Worm (Caenorhabditis elegans) whole organism, early embryonic: ENCODE results near the gene spr-3.

Experiments used
- B0310.2 ChIP-seq: sonication (generic microtip); optimal IDR thresholded peaks from 2 replicates; lab custom pipeline; 2016; ENCODE audit warnings: mild to moderate bottlenecking, missing genetic modification characterization, missing compliant biosample characterization
- F13C5.2 ChIP-seq: sonication (generic microtip); optimal IDR thresholded peaks from 2 replicates; lab custom pipeline; 2017; ENCODE audit warnings: mild to moderate bottlenecking, missing genetic modification characterization, inconsistent platforms, missing compliant biosample characterization
- aly-1 ChIP-seq: sonication (generic microtip); optimal IDR thresholded peaks from 2 replicates; lab custom pipeline; 2016; ENCODE audit warnings: missing genetic modification characterization, missing compliant biosample characterization
- ama-1 ChIP-seq: fragments of 150-350 bp; optimal IDR thresholded peaks from 2 replicates; lab custom pipeline; 2014
- ceh-13 ChIP-seq: fragments of 200-800 bp; sonication (Bioruptor generic); optimal IDR thresholded peaks from 2 replicates; lab custom pipeline; 2018; ENCODE audit warnings: mild to moderate bottlenecking, missing genetic modification characterization, missing compliant biosample characterization
- ceh-36 ChIP-seq: sonication (generic microtip); optimal IDR thresholded peaks from 2 replicates; lab custom pipeline; 2016; ENCODE audit warnings: missing genetic modification characterization, inconsistent platforms, missing compliant biosample characterization
- ets-7 ChIP-seq: sonication (generic microtip); optimal IDR thresholded peaks from 2 replicates; lab custom pipeline; 2016; ENCODE audit warnings: missing genotype, missing genetic modification characterization, missing compliant biosample characterization
- flt-1 ChIP-seq: fragments of 200-800 bp; sonication (Bioruptor generic); IDR thresholded peaks from 2 replicates; pipeline ENCODE4 v1.3.6; 2022; ENCODE audit warnings: missing genetic modification characterization, missing compliant biosample characterization
- hmbx-1 ChIP-seq: sonication (generic microtip); optimal IDR thresholded peaks from 2 replicates; lab custom pipeline; 2016; ENCODE audit warnings: mild to moderate bottlenecking, missing genetic modification characterization, missing compliant biosample characterization
- hmg-4 ChIP-seq: fragments of 200-800 bp; sonication (Bioruptor generic); optimal IDR thresholded peaks from 2 replicates; lab custom pipeline; 2018; ENCODE audit warnings: mild to moderate bottlenecking, missing genetic modification characterization, missing compliant biosample characterization
- hnd-1 ChIP-seq: sonication (generic microtip); optimal IDR thresholded peaks from 2 replicates; lab custom pipeline; 2016; ENCODE audit warnings: missing genetic modification characterization, missing compliant biosample characterization
- pes-1 ChIP-seq: fragments of 200-800 bp; sonication (Bioruptor generic); IDR thresholded peaks from 2 replicates; pipeline ENCODE4 v1.3.6; 2022; ENCODE audit warnings: missing genetic modification reagents, missing genetic modification characterization, missing compliant biosample characterization
- scrt-1 ChIP-seq: fragments of 200-800 bp; sonication (Bioruptor generic); IDR thresholded peaks from 2 replicates; pipeline ENCODE4 v1.3.6; 2022; ENCODE audit warnings: missing genetic modification characterization, missing compliant biosample characterization
- sea-1 ChIP-seq: fragments of 200-800 bp; sonication (Bioruptor generic); conservative IDR thresholded peaks from 2 replicates; pipeline ENCODE4 v1.3.6; 2022; ENCODE audit warnings: missing genetic modification characterization, missing compliant biosample characterization
- tbx-11 ChIP-seq: fragments of 200-800 bp; sonication (Bioruptor generic); IDR thresholded peaks from 2 replicates; pipeline ENCODE4 v1.3.6; 2022; ENCODE audit warnings: missing genetic modification characterization, missing compliant biosample characterization
- tbx-37 ChIP-seq: fragments of 200-800 bp; sonication (Bioruptor generic); conservative IDR thresholded peaks from 2 replicates; pipeline ENCODE4 v1.3.6; 2022; ENCODE audit warnings: missing genetic modification reagents, missing genetic modification characterization, missing compliant biosample characterization
- tra-4 ChIP-seq: sonication (generic microtip); optimal IDR thresholded peaks from 2 replicates; lab custom pipeline; 2017; ENCODE audit warnings: missing genetic modification characterization, missing compliant biosample characterization

spr-3 gene

DNA sequence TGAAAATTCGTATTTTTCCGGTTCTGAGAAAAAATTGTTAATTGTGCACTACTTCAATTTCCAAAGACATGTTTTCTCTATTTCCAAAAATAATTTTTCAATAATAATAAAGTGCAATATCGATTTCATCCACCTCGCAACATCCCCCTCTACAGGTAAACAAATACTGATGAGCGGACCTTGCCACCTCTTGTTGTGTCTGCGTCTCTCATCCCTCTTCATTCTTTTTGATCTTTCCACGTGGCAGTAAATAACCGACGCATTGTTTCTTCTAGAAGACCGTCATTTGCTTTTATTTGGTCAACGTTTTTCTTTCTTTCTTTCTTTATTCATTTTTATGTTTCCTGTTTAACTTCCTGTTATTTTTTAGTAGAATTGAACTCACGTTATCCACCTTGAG lies 10.6 kb upstream of the spr-3 start:
- no peak for TF ChIP-seq hmg-4 (GFP tag; lab: Kevin White, UChicago)
- TF ChIP-seq ceh-13 (GFP tag; lab: Kevin White, UChicago) = no peak
- no peak for TF ChIP-seq tbx-37
- no peak for TF ChIP-seq aly-1 (tag; lab: Kevin White, UChicago)
- TF ChIP-seq scrt-1 (GFP tag; lab: Robert Waterston, UW) = no peak
- no peak for TF ChIP-seq hnd-1 (tag; lab: Kevin White, UChicago)
- TF ChIP-seq tbx-11 (GFP tag; lab: Robert Waterston, UW) = no peak
- no peak for TF ChIP-seq F13C5.2 (tag; lab: Kevin White, UChicago)
- TF ChIP-seq hmbx-1 (tag; lab: Kevin White, UChicago) = no peak

DNA sequence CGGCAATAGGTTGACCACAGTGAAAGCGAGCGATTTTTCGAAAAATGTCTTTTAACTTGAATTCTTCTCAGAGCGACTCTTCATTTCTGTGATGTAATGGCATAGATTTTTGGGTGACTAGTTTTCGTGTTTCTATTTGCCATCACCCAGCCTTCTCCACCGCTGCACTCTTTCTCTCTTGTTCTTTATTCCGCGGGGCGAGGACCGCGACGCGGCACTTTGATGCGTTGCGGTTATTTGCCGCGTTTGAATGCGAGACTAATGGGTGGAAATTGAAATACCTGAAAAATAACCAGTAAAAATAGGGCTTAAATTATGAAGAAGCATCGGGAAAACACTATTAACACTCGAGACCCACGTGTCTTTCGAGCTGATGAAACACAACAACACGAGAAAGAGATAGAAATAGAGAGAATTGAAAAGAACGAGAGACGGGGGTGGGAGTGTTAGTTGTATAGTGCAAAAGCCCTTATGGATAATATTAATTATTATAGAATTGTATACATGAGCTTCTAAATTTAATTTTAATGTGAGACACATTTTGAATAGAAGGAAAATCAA lies 9.7 kb upstream of the spr-3 start, which contains the start of gene dgk-2:
TSS of gene dgk-2 (minus strand) at position 281 of the 561 bp plus-strand sequence.
- TF ChIP-seq tra-4 (tag; lab: Kevin White, UChicago) (no peak), hmg-4 (GFP tag; lab: Kevin White, UChicago) (peak; percentile 25), F13C5.2 (tag; lab: Kevin White, UChicago) (peak; percentile 49), sea-1 (GFP tag; lab: Robert Waterston, UW) (peak; percentile 51; the same call in 1 of the 2 replicates)

DNA sequence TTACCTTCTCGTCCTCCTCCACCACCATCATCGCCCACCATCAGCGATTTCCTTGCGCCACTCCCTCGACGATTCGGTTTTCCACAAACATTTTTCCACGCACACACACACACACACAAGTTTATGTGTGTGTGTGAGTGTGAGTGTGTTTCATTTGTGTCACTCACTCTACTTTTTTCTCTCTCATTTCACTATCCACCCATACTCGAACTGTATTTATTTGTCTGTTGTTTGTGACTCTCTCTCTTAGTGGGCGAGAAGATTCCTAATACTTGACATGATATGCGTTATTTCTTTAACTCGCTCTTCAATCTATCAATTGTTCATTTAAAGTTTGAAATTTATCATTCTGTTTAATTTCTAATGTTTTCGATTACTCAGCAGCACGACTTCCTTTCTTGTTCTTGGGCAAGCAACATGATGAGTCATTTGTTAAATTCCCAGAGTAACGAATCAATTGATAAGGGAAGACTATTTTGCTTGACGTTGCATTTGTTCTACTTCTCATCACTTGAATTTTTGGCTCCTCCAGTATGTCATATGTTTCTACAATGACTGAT lies 6.7 kb upstream of the spr-3 start:
- TF ChIP-seq scrt-1 (GFP tag; lab: Robert Waterston, UW) (no peak), pes-1 (GFP tag; lab: Robert Waterston, UW) (no peak), F13C5.2 (tag; lab: Kevin White, UChicago) (no peak), hmbx-1 (tag; lab: Kevin White, UChicago) (no peak), ets-7 (tag; lab: Kevin White, UChicago) (no peak), B0310.2 (tag; lab: Kevin White, UChicago) (no peak), tbx-37 (no peak), tbx-11 (GFP tag; lab: Robert Waterston, UW) (no peak), aly-1 (tag; lab: Kevin White, UChicago) (no peak), hmg-4 (GFP tag; lab: Kevin White, UChicago) (no peak), ceh-36 (no peak), hnd-1 (tag; lab: Kevin White, UChicago) (no peak), ceh-13 (GFP tag; lab: Kevin White, UChicago) (no peak), ama-1 (lab: Kevin White, UChicago) (no peak), tra-4 (tag; lab: Kevin White, UChicago) (no peak)

DNA sequence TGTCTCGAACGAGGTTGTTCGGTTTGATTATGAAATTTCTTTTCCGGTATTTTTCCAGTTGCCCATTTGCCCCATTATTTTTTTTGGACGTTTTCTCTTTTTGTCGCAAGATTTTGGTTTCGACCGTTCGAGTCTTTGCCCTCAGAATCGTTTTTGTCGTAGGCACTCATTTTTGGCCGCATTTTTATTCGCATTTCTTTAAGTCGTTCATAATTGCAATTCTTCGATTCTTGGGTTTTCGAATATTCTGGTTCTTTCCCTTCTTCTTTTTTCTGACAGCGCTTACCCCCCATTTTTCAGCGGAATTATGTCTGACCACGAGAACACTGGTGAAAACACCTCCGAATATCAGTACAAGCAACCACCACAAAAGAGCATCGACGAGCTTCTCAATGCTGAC lies 5.7 kb upstream of the spr-3 start, which contains the start of gene rhi-1:
TSS of gene rhi-1 (plus strand) at position 301 of the 400 bp plus-strand sequence.
- TF ChIP-seq scrt-1 (GFP tag; lab: Robert Waterston, UW) (no peak), ets-7 (tag; lab: Kevin White, UChicago) (no peak), tra-4 (tag; lab: Kevin White, UChicago) (no peak), flt-1 (GFP tag; lab: Robert Waterston, UW) (no peak), F13C5.2 (tag; lab: Kevin White, UChicago) (no peak), ama-1 (lab: Kevin White, UChicago) (no peak)

DNA sequence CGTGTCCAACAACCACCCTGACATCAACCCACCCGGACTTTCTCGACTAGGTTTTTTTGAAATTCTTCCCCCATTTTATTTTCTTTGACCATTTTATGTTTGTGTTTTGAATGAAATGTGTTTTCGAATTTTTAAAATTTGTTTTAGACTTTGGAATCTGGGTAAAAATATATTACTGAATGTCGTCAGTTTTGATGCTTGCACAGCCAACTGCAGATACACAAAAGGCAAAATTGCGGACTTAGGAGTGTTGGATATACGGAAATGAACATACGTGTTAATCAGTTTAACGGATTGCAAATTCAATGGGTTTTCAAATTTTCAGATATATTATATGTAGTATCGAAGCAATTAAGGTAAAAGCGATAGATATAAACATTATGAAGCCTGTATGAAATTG lies 2.9 kb downstream of the spr-3 start:
- TF ChIP-seq hmg-4 (GFP tag; lab: Kevin White, UChicago) = no peak
- TF ChIP-seq ceh-13 (GFP tag; lab: Kevin White, UChicago) = no peak
- no peak for TF ChIP-seq ets-7 (tag; lab: Kevin White, UChicago)
- no peak for TF ChIP-seq tbx-11 (GFP tag; lab: Robert Waterston, UW)
- TF ChIP-seq pes-1 (GFP tag; lab: Robert Waterston, UW) = no peak
- no peak for TF ChIP-seq aly-1 (tag; lab: Kevin White, UChicago)
- TF ChIP-seq hmbx-1 (tag; lab: Kevin White, UChicago) = no peak
- no peak for TF ChIP-seq ceh-36
- no peak for TF ChIP-seq scrt-1 (GFP tag; lab: Robert Waterston, UW)
- no peak for TF ChIP-seq sea-1 (GFP tag; lab: Robert Waterston, UW)
- no peak for TF ChIP-seq ama-1 (lab: Kevin White, UChicago)
- no peak for TF ChIP-seq B0310.2 (tag; lab: Kevin White, UChicago)

- no peak for TF ChIP-seq B0310.2 (tag; lab: Kevin White, UChicago)
- no peak for TF ChIP-seq F13C5.2 (tag; lab: Kevin White, UChicago)
- no peak for TF ChIP-seq sea-1 (GFP tag; lab: Robert Waterston, UW)
- no peak for TF ChIP-seq pes-1 (GFP tag; lab: Robert Waterston, UW)
- no peak for TF ChIP-seq scrt-1 (GFP tag; lab: Robert Waterston, UW)
- no peak for TF ChIP-seq hmbx-1 (tag; lab: Kevin White, UChicago)
- no peak for TF ChIP-seq flt-1 (GFP tag; lab: Robert Waterston, UW)
- TF ChIP-seq tbx-37 = no peak
- TF ChIP-seq ceh-36 = no peak
- no peak for TF ChIP-seq tbx-11 (GFP tag; lab: Robert Waterston, UW)
- no peak for TF ChIP-seq ceh-13 (GFP tag; lab: Kevin White, UChicago)
- TF ChIP-seq ets-7 (tag; lab: Kevin White, UChicago) = no peak
- TF ChIP-seq hnd-1 (tag; lab: Kevin White, UChicago) = no peak
- no peak for TF ChIP-seq hmg-4 (GFP tag; lab: Kevin White, UChicago)
- no peak for TF ChIP-seq aly-1 (tag; lab: Kevin White, UChicago)
- TF ChIP-seq ama-1 (lab: Kevin White, UChicago) = no peak
Measured at ce11 chrX:4519968-4520367, 6.1 kb downstream of the spr-3 start.

DNA sequence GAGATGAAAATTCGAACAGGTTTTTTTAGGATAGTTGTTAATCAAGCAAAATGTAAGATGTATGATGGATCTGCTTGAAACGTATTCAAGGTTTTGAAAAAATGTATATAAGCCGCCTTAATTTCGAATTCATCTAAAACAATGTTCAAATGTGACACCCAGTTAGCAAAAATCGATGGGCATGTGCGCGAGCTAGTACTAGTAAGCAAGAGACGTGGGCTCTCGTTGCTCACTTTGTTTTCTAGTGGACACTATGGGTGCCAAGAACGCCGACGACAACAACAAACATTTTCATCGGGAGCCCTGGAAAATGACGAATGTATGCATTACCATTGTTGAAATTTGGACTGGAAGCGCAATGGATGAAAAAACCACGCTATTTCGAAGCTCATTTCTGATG lies 7.3 kb downstream of the spr-3 start:
- no peak for TF ChIP-seq ceh-36
- TF ChIP-seq ets-7 (tag; lab: Kevin White, UChicago) = no peak
- TF ChIP-seq tra-4 (tag; lab: Kevin White, UChicago) = no peak
- TF ChIP-seq hmbx-1 (tag; lab: Kevin White, UChicago) = no peak
- TF ChIP-seq aly-1 (tag; lab: Kevin White, UChicago) = no peak
